Fruit fly (Drosophila melanogaster): ENCODE measurements around the gene Uxs.

The Uxs gene

DNA sequence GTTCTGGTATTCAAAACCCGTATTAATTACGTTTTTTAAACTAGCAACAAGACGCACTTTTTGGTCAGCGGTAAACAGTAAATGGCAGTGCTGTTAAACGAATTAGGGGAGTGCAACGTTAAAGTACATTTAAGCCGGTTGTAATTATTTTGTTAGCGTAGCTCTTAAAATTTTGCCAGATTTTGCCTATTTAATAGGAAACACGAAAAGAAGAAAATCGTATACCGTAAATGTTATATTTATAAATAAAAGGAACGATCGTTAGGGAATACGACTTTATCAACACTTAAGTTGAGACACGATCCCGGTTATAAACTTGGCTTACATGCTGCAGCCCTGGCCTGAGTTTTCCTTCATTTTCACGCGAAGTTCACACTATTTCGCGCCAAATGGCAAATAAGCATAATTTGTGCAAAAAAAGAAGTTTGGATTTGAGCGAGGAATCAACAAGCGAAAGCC, 43.2 kb upstream of the Uxs start, which contains the start of the genes Setx and mus301 (continued):
- TF ChIP-seq Fer1 (GFP tag; optimal IDR thresholded peaks at IDR 0.05), result no peak
- peak; percentile 60 for TF ChIP-seq ERR (GFP tag; optimal IDR thresholded peaks at IDR 0.05)
- peak; percentile 61 for TF ChIP-seq CG7987 (GFP tag; optimal IDR thresholded peaks at IDR 0.05)
- peak; percentile 76 for TF ChIP-seq shn (GFP tag; optimal IDR thresholded peaks at IDR 0.05)
- peak; percentile 85 for TF ChIP-seq CG1602 (GFP tag; optimal IDR thresholded peaks at IDR 0.05)
- TF ChIP-seq da (GFP tag; optimal IDR thresholded peaks at IDR 0.05), result peak; percentile 72
- TF ChIP-seq CG8089 (GFP tag; optimal IDR thresholded peaks at IDR 0.05), result peak; percentile 75
- TF ChIP-seq Stat92E (GFP tag; optimal IDR thresholded peaks at IDR 0.05), result peak in 1 of 3 experiments; percentile 19
- no peak for TF ChIP-seq CG6813 (GFP tag; optimal IDR thresholded peaks at IDR 0.05)
- peak; percentile 24; the same call in 1 of the 2 replicates for TF ChIP-seq CG1024 (GFP tag; IDR thresholded peaks at IDR 0.05)
- TF ChIP-seq Usf (GFP tag; optimal IDR thresholded peaks at IDR 0.05), result peak; percentile 52
- TF ChIP-seq croc (GFP tag; conservative IDR thresholded peaks at IDR 0.05), result peak; percentile 37; the same call in 2 of the 3 replicates
- peak; percentile 30 for TF ChIP-seq Nf-YB (GFP tag; optimal IDR thresholded peaks at IDR 0.05)
- TF ChIP-seq Rfx (GFP tag; IDR thresholded peaks at IDR 0.05), result peak; percentile 89
- TF ChIP-seq chn (GFP tag; optimal IDR thresholded peaks at IDR 0.05), result peak; percentile 90
- TF ChIP-seq Myb (GFP tag; optimal IDR thresholded peaks at IDR 0.05), result peak; percentile 83
- peak; percentile 83 for TF ChIP-seq CG8290 (GFP tag; optimal IDR thresholded peaks at IDR 0.05)
- TF ChIP-seq CG8290 (tag; optimal IDR thresholded peaks at IDR 0.05), result no peak
- peak; percentile 27 for TF ChIP-seq CG11398 (GFP tag; optimal IDR thresholded peaks at IDR 0.05)
- no peak for TF ChIP-seq CkIIα-i1 (GFP tag; IDR thresholded peaks at IDR 0.05)
- TF ChIP-seq tll (GFP tag; optimal IDR thresholded peaks at IDR 0.05), result peak in 1 of 2 experiments; percentile 6
- peak; percentile 66 for TF ChIP-seq CG1792 (GFP tag; optimal IDR thresholded peaks at IDR 0.05)
- TF ChIP-seq CG7357 (GFP tag; IDR thresholded peaks at IDR 0.05), result peak; percentile 64; the same call in 1 of the 3 replicates
- no peak for TF ChIP-seq CG6854 (GFP tag; optimal IDR thresholded peaks at IDR 0.05)
- TF ChIP-seq sqz (GFP tag; optimal IDR thresholded peaks at IDR 0.05), result no peak
- peak; percentile 23 for TF ChIP-seq NK7.1 (GFP tag; optimal IDR thresholded peaks at IDR 0.05)
- peak; percentile 29 for TF ChIP-seq CG10431 (GFP tag; optimal IDR thresholded peaks at IDR 0.05)
- peak; percentile 81 for TF ChIP-seq ind (GFP tag; optimal IDR thresholded peaks at IDR 0.05)
- TF ChIP-seq CG17829 (tag; optimal IDR thresholded peaks at IDR 0.05), result no peak
- peak; percentile 80 for TF ChIP-seq CG10654 (GFP tag; optimal IDR thresholded peaks at IDR 0.05)
- TF ChIP-seq grau (tag; optimal IDR thresholded peaks at IDR 0.05), result peak; percentile 75
- TF ChIP-seq HHEX (GFP tag; optimal IDR thresholded peaks at IDR 0.05), result peak; percentile 69
- TF ChIP-seq CG14441 (GFP tag; IDR thresholded peaks at IDR 0.05), result peak; percentile 64; the same call in 1 of the 2 replicates
- peak; percentile 84 for TF ChIP-seq Camta (GFP tag; optimal IDR thresholded peaks at IDR 0.05)
- TF ChIP-seq stwl (tag; optimal IDR thresholded peaks at IDR 0.05), result peak; percentile 78
- no peak for TF ChIP-seq run (tag; optimal IDR thresholded peaks at IDR 0.05)
- TF ChIP-seq Nf-YA (GFP tag; IDR thresholded peaks at IDR 0.05), result no peak
- TF ChIP-seq CG13287 (GFP tag; IDR thresholded peaks at IDR 0.05; ENCODE audit: partially characterized antibody), result peak; percentile 49
- no peak for TF ChIP-seq CG32767 (GFP tag; IDR thresholded peaks at IDR 0.05)
- TF ChIP-seq CG9817 (tag; optimal IDR thresholded peaks at IDR 0.05), result peak; percentile 86
- TF ChIP-seq MESR4 (GFP tag; optimal IDR thresholded peaks at IDR 0.05), result no peak
- peak; percentile 86 for TF ChIP-seq trem (tag; optimal IDR thresholded peaks at IDR 0.05)
- peak; percentile 63 for TF ChIP-seq CG17328 (GFP tag; IDR thresholded peaks at IDR 0.05)
- TF ChIP-seq CG9727 (GFP tag; optimal IDR thresholded peaks at IDR 0.05), result peak; percentile 82
- peak; percentile 64 for TF ChIP-seq disco-r (GFP tag; optimal IDR thresholded peaks at IDR 0.05)
- TF ChIP-seq CG10366 (GFP tag; IDR thresholded peaks at IDR 0.05), result peak; percentile 65
- TF ChIP-seq Dfd (GFP tag; optimal IDR thresholded peaks at IDR 0.05), result no peak
- TF ChIP-seq Med (GFP tag), result peak; percentile 97
- TF ChIP-seq otp (GFP tag; IDR thresholded peaks at IDR 0.05), result no peak
- 0 out of 2 replicates have a peak, but pooled peaks have one; percentile 20 for TF ChIP-seq Oaz (GFP tag; IDR thresholded peaks at IDR 0.05)
- no peak for TF ChIP-seq CG4707 (GFP tag; optimal IDR thresholded peaks at IDR 0.05)

All from whole organism, embryonic.